Fruit fly (Drosophila melanogaster) whole organism, pupa: Measurements from ENCODE around the gene Syt12.

Experiments
- CG32121 ChIP-seq: fragments of 200-800 bp; sonication (Bioruptor generic); IDR thresholded peaks from 2 replicates; pipeline ENCODE4 v1.3.6; 2022; ENCODE audit warnings: missing biosample characterization, missing genetic modification characterization
- CG34367 ChIP-seq: fragments of 200-800 bp; sonication (Bioruptor generic); optimal IDR thresholded peaks from 2 replicates; lab custom pipeline; 2018; ENCODE audit warnings: missing biosample characterization, mild to moderate bottlenecking, missing genetic modification characterization

DNA sequence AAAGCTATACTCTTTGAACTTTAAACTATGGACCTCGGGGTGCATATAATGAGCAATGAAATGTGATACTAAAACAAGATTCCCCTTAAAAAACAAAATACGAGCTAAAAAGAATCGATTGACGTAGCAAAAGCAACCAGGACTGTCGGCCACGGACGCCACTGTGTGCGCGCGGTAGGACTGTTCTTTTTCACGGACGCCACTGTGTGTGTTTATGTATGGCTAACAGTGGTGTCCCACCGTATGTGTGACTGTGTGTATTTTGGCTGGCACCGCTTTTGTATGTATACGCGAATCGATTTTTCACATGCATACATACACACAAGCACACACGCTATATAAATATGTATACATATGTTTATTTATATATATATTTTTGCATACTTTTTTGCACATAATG is 24.7 kb downstream of the Syt12 start:
- TF ChIP-seq CG32121: peak; percentile 69
- TF ChIP-seq CG34367 (tag; lab: Kevin White, UChicago): peak; percentile 26
